Worm (Caenorhabditis elegans): ENCODE results near the gene srh-3.
"Not testable (repeated sequence)": the region's sequence is repeated elsewhere in the genome, so short reads cannot be mapped to it uniquely, and the experiment has no call there.

The srh-3 gene

DNA sequence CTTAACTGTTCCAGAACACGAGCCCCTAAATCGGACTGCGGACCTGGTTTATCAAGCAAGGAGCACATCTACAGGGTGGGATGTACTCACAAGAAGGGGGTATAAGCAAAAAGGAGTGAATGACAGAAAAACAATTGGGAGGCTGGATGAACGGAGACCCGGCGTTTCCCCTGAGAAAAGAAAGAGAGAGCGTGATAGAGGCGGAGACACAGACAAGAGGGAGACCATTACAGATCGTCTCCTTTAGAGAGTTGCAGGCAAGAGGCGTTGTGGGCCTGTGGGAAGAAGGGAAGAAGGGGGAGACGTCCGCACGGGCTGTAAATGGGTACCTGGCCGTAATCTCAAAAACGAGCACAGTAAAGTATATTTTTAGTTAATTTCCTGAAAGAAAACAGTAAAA lies 11.5 kb downstream of the srh-3 start, which contains the start of gene Y46H3C.7:
TSS of gene Y46H3C.7 (minus strand) at position 147 of the 400 bp plus-strand sequence.
- not testable (repeated sequence) for TF ChIP-seq ama-1 (optimal IDR thresholded peaks at IDR 0.05); pqm-1 (tag; optimal IDR thresholded peaks at IDR 0.05); eor-1 (tag; optimal IDR thresholded peaks at IDR 0.05)

DNA sequence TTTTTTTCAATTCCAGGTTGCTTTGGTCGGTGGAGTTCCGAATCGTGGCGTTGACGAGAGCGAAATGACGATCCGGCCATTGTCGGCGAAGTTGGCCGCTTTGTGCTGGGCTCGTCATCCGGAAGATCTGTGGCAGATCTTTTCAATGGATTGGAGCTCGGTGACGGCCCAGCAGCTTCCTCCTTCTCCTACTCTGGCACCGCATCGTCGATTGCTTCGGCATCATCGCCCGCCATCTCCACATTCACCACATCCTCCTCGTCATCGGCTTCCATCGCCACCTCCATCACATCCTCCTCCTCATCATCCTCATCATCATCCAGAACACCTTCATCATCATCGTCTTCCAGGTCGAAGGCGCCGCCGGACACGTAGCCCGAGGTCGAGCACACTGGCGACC lies 16.0 kb downstream of the srh-3 start:
- no peak for TF ChIP-seq nhr-76 (tag; optimal IDR thresholded peaks at IDR 0.05)
- no peak for TF ChIP-seq nhr-11 (tag; optimal IDR thresholded peaks at IDR 0.05)
- TF ChIP-seq ztf-4 (tag; optimal IDR thresholded peaks at IDR 0.05): no peak
- TF ChIP-seq nhr-23 (tag; optimal IDR thresholded peaks at IDR 0.05): no peak
- no peak for TF ChIP-seq snpc-4 (tag; optimal IDR thresholded peaks at IDR 0.05)
- TF ChIP-seq nhr-237 (tag; optimal IDR thresholded peaks at IDR 0.05): no peak

DNA sequence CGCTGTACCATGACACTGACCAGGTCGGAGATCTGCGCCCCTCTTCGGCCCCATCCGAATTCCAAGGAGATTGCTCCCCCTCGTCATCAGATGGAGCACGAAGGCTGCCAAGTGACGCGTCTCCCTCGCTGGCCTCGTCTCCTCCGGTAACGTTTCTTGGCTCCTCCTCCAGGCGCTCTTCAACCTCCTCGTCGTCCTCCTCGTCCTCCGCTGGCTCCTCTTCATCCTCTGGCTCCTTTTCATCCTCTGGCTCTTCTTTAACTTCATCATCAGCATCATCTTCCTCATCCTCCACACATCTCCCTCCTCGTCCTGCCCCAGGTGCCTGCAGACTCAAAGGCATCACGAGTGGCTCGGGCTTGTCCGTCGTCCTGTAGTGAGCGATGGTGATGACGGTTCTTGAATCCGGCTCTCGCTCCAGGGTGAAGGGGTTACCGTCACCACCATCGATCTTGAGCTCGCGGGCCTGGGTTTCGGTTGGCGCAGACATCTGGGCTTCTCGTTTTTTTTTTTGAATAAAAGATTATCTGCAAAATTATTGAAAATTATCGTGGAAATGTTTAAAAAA lies 16.9 kb downstream of the srh-3 start:
- TF ChIP-seq egl-5 (tag; optimal IDR thresholded peaks at IDR 0.05) (no peak), ZK546.5 (tag; optimal IDR thresholded peaks at IDR 0.05) (no peak), ceh-82 (tag; optimal IDR thresholded peaks at IDR 0.05) (no peak), sea-2 (GFP tag; optimal IDR thresholded peaks at IDR 0.05) (no peak), ama-1 (optimal IDR thresholded peaks at IDR 0.05) (no peak), jun-1 (tag; optimal IDR thresholded peaks at IDR 0.05) (no peak), snpc-4 (tag; optimal IDR thresholded peaks at IDR 0.05) (no peak), nhr-25 (tag; optimal IDR thresholded peaks at IDR 0.05) (no peak), ceh-28 (tag; optimal IDR thresholded peaks at IDR 0.05) (no peak), fos-1 (tag; optimal IDR thresholded peaks at IDR 0.05) (no peak)

DNA sequence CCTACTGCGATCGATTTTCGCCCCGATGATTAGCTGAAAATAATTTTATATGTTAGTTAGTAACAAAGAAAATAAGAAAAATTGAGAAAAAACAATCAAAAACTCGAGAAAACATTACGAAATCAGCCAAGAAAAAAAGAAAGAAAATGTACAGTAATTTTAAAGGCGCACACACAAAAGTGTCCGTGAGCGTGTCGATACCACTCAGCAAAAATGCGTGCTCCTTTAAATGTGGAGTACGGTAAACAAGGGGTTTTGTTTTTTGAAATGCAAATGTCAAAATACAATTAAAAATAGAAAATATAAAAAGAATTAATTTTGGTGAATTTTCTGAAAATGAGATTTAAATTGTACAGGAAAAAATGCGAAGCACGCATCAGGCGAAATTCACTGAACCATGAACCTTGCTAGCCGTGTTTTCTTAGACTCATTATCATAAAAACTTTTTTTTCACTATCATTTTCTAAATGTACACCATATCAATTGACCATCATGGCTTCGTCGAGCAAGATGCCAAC lies 19.3 kb downstream of the srh-3 start, which contains the start of gene srw-90:
TSS of gene srw-90 (plus strand) at position 468 of the 518 bp plus-strand sequence.
- TF ChIP-seq ceh-82 (tag; optimal IDR thresholded peaks at IDR 0.05): no peak
- no peak for TF ChIP-seq nhr-28 (tag; optimal IDR thresholded peaks at IDR 0.05)
- no peak for TF ChIP-seq lin-15B (tag; optimal IDR thresholded peaks at IDR 0.05)
- no peak for TF ChIP-seq pqm-1 (tag; optimal IDR thresholded peaks at IDR 0.05)
- TF ChIP-seq ama-1 (optimal IDR thresholded peaks at IDR 0.05): no peak
- no peak for TF ChIP-seq skn-1 (tag; optimal IDR thresholded peaks at IDR 0.05)
- no peak for TF ChIP-seq ztf-11 (tag; optimal IDR thresholded peaks at IDR 0.05)
- no peak for TF ChIP-seq R02D3.7 (tag; optimal IDR thresholded peaks at IDR 0.05)
- TF ChIP-seq ceh-28 (tag; optimal IDR thresholded peaks at IDR 0.05): no peak
- TF ChIP-seq hmg-11 (tag; optimal IDR thresholded peaks at IDR 0.05): no peak
- no peak for TF ChIP-seq fkh-2 (tag; optimal IDR thresholded peaks at IDR 0.05)
- no peak for TF ChIP-seq ztf-4 (tag; optimal IDR thresholded peaks at IDR 0.05)
- TF ChIP-seq lin-39 (tag; optimal IDR thresholded peaks at IDR 0.05): no peak
- TF ChIP-seq nhr-43 (tag; optimal IDR thresholded peaks at IDR 0.05; ENCODE audit: poor library complexity, severe bottlenecking): no peak
- no peak for TF ChIP-seq nhr-12 (tag; optimal IDR thresholded peaks at IDR 0.05)
- no peak for TF ChIP-seq nhr-77 (tag; optimal IDR thresholded peaks at IDR 0.05)
- TF ChIP-seq ceh-16 (tag; optimal IDR thresholded peaks at IDR 0.05): no peak
- no peak for TF ChIP-seq elt-1 (tag; optimal IDR thresholded peaks at IDR 0.05)

DNA sequence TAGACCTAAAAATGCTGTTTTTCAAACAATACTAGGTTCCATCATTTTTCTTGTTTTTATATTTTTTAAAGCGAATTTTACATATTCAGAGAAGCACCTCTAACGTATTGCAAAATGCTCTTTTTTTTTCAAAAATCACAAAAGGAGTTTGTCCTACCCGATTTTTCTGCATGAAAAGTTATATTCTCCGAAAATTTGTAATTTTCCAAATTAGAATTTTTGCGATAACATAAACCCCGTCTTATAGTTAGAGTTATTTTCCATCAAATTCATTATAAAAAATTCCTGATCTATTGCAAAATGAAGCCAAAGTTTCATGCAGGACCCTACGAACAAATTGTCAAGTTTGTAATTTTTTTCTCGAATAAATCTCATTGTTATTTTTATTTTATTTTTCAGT lies 26.1 kb downstream of the srh-3 start, which contains the start of gene srw-99:
TSS of gene srw-99 (plus strand) at position 301 of the 400 bp plus-strand sequence.
- TF ChIP-seq skn-1 (tag; optimal IDR thresholded peaks at IDR 0.05): no peak
- TF ChIP-seq eor-1 (tag; optimal IDR thresholded peaks at IDR 0.05): no peak
- no peak for TF ChIP-seq lin-39 (tag; optimal IDR thresholded peaks at IDR 0.05)
- TF ChIP-seq nhr-12 (tag; optimal IDR thresholded peaks at IDR 0.05): no peak
- no peak for TF ChIP-seq tbx-2 (tag; optimal IDR thresholded peaks at IDR 0.05)
- TF ChIP-seq ceh-16 (tag; optimal IDR thresholded peaks at IDR 0.05): no peak
- no peak for TF ChIP-seq jun-1 (tag; optimal IDR thresholded peaks at IDR 0.05)
- no peak for TF ChIP-seq daf-12 (tag; optimal IDR thresholded peaks at IDR 0.05)
- no peak for TF ChIP-seq aly-2 (tag; optimal IDR thresholded peaks at IDR 0.05)
- TF ChIP-seq lin-15B (tag; optimal IDR thresholded peaks at IDR 0.05): no peak
- TF ChIP-seq nhr-23 (tag; optimal IDR thresholded peaks at IDR 0.05): no peak
- TF ChIP-seq ztf-4 (tag; optimal IDR thresholded peaks at IDR 0.05): no peak
- TF ChIP-seq nfya-1 (tag; optimal IDR thresholded peaks at IDR 0.05; ENCODE audit: insufficient read depth): no peak
- TF ChIP-seq ZK546.5 (tag; optimal IDR thresholded peaks at IDR 0.05): no peak
- TF ChIP-seq hmg-11 (tag; optimal IDR thresholded peaks at IDR 0.05): no peak
- TF ChIP-seq pha-4 (tag; optimal IDR thresholded peaks at IDR 0.05): no peak

All from whole organism, L3 larva.